Worm (Caenorhabditis elegans): ENCODE data around the gene znf-474.
A peak's percentile ranks its signal among the peaks of the same experiment; 100 is the strongest.

znf-474 gene

DNA sequence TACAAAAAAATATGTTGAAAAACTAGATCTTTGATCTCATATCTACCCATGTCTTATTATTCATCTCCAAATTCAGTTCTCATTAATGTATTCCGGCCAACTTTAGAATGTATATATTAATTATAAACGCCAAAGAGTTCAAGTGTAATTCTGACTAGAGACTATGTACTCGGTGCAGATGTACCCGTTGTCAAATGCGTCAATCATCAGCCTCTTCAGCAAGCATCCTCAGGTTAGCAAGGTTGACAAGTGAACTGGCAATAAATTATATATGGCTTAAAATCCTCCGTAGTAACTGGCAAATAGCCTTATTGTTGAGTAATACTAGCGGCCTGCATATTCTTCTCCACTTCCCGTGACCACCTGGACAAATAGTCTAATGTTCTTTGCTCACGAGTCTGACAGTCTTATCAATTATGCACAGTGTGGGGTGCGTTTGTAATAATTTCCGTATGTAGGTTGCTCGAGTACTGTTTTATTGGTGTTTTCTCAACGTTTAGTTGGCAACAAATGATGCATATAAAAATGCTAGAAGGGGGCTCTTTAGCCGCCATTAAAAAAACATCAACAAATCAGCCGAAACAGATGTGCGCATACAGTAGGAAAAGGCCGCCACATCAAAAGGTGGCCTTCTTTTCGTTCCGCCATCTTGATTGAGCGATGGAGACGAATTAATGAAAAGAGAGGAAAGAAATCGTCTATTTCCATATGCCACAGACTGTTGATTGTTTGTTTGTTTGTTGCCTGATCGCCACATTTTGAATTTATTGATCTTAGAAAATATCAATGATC is 38.8 kb downstream of the znf-474 start:
- peak; percentile 15 for TF ChIP-seq dve-1 (tag; optimal IDR thresholded peaks at IDR 0.05; ENCODE audit: insufficient read depth)
- no peak for TF ChIP-seq daf-16 (GFP tag; optimal IDR thresholded peaks at IDR 0.05)
- peak; percentile 52 for TF ChIP-seq daf-16 (tag; optimal IDR thresholded peaks at IDR 0.05)
- TF ChIP-seq pqm-1 (tag; optimal IDR thresholded peaks at IDR 0.05), result peak; percentile 30
- no peak for TF ChIP-seq mes-2 (tag; optimal IDR thresholded peaks at IDR 0.05; ENCODE audit: poor library complexity, severe bottlenecking)
- peak in 1 of 2 experiments; percentile 58 for TF ChIP-seq unc-62 (GFP tag; optimal IDR thresholded peaks at IDR 0.05 in 1 of 2)
- no peak for TF ChIP-seq unc-62 (tag; optimal IDR thresholded peaks at IDR 0.05)
- TF ChIP-seq nhr-48 (tag; optimal IDR thresholded peaks at IDR 0.05), result peak; percentile 93
- peak; percentile 31 for TF ChIP-seq hlh-30 (tag; optimal IDR thresholded peaks at IDR 0.05; ENCODE audit: insufficient read depth)
- TF ChIP-seq nhr-28 (tag; optimal IDR thresholded peaks at IDR 0.05), result peak; percentile 5
- peak; percentile 52; the same call in 1 of the 2 replicates for TF ChIP-seq php-3 (GFP tag; IDR thresholded peaks at IDR 0.05)
- peak; percentile 29; the same call in 1 of the 2 replicates for TF ChIP-seq dmd-6 (GFP tag; IDR thresholded peaks at IDR 0.05)
- TF ChIP-seq hlh-11 (tag; optimal IDR thresholded peaks at IDR 0.05), result peak; percentile 46
- no peak for TF ChIP-seq daf-12 (tag; optimal IDR thresholded peaks at IDR 0.05)
- TF ChIP-seq D1046.2 (GFP tag; IDR thresholded peaks at IDR 0.05), result no peak

DNA sequence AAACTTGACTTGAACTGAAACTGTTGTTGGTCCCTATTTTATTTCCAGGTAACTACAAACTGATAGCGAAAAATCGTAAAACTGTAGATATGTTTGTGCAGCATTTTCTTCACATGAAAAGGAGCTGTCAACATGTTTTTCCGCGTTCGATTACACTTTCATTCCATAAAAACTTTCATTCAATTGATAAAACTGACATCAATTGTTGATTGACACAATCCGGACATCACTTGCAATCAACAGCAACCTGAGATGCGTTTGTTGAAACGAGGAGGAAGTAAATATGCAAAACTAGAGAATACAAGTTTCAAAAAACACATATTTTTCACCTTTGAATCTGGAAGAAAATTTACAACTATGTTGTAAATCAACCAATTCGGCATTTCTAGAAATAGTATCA is 47.6 kb downstream of the znf-474 start:
- peak; percentile 92 for TF ChIP-seq php-3 (GFP tag; IDR thresholded peaks at IDR 0.05)
- TF ChIP-seq lin-15B (tag; optimal IDR thresholded peaks at IDR 0.05), result no peak
- TF ChIP-seq nhr-111 (GFP tag; optimal IDR thresholded peaks at IDR 0.05), result no peak
- TF ChIP-seq nhr-25 (tag; optimal IDR thresholded peaks at IDR 0.05; ENCODE audit: borderline replicate concordance, insufficient read depth), result no peak
- TF ChIP-seq nhr-6 (tag; optimal IDR thresholded peaks at IDR 0.05), result no peak
- TF ChIP-seq F10B5.3 (tag; optimal IDR thresholded peaks at IDR 0.05), result no peak
- TF ChIP-seq arid-1 (GFP tag; conservative IDR thresholded peaks at IDR 0.05), result no peak
- TF ChIP-seq lim-7 (GFP tag; IDR thresholded peaks at IDR 0.05), result no peak
- no peak for TF ChIP-seq vab-7 (GFP tag; IDR thresholded peaks at IDR 0.05)
- TF ChIP-seq pha-4 (GFP tag; IDR thresholded peaks at IDR 0.05), result no peak
- no peak for TF ChIP-seq pha-4 (tag; optimal IDR thresholded peaks at IDR 0.05)
- no peak for TF ChIP-seq set-16 (GFP tag; IDR thresholded peaks at IDR 0.05)
- TF ChIP-seq nhr-48 (tag; optimal IDR thresholded peaks at IDR 0.05), result peak; percentile 61
- TF ChIP-seq nhr-42 (GFP tag; IDR thresholded peaks at IDR 0.05), result no peak
- peak; percentile 61 for TF ChIP-seq hlh-11 (tag; optimal IDR thresholded peaks at IDR 0.05)
- no peak for TF ChIP-seq tag-97 (GFP tag; IDR thresholded peaks at IDR 0.05)
- TF ChIP-seq lir-3 (tag; optimal IDR thresholded peaks at IDR 0.05), result no peak
- no peak for TF ChIP-seq F26F4.8 (GFP tag; conservative IDR thresholded peaks at IDR 0.05)
- peak in 1 of 2 experiments; percentile 13 for TF ChIP-seq hif-1 (tag; optimal IDR thresholded peaks at IDR 0.05)
- no peak for TF ChIP-seq Y5F2A.4 (GFP tag; optimal IDR thresholded peaks at IDR 0.05)
- no peak for TF ChIP-seq ceh-62 (tag; optimal IDR thresholded peaks at IDR 0.05)
- no peak for TF ChIP-seq lin-38 (GFP tag; IDR thresholded peaks at IDR 0.05)
- no peak for TF ChIP-seq fos-1 (tag; optimal IDR thresholded peaks at IDR 0.05)
- TF ChIP-seq daf-16 (GFP tag; optimal IDR thresholded peaks at IDR 0.05), result peak in 1 of 2 experiments; percentile 56
- peak; percentile 100 for TF ChIP-seq daf-16 (tag; optimal IDR thresholded peaks at IDR 0.05)
- no peak for TF ChIP-seq nhr-237 (tag; optimal IDR thresholded peaks at IDR 0.05)
- no peak for TF ChIP-seq zag-1 (tag; optimal IDR thresholded peaks at IDR 0.05)
- no peak for TF ChIP-seq ceh-44 (GFP tag; IDR thresholded peaks at IDR 0.05)
- TF ChIP-seq mep-1 (tag; optimal IDR thresholded peaks at IDR 0.05), result no peak
- TF ChIP-seq unc-62 (GFP tag; optimal IDR thresholded peaks at IDR 0.05 in 1 of 2), result peak in 1 of 2 experiments; percentile 38
- no peak for TF ChIP-seq unc-62 (tag; optimal IDR thresholded peaks at IDR 0.05)
- TF ChIP-seq aha-1 (tag), result no peak
- peak; percentile 11 for TF ChIP-seq T20F7.1 (GFP tag; optimal IDR thresholded peaks at IDR 0.05)
- no peak for TF ChIP-seq zip-11 (GFP tag; IDR thresholded peaks at IDR 0.05)
- no peak for TF ChIP-seq R02D3.7 (tag; optimal IDR thresholded peaks at IDR 0.05)
- TF ChIP-seq Y105C5A.15 (GFP tag; IDR thresholded peaks at IDR 0.05), result no peak
- peak; percentile 82 for TF ChIP-seq dve-1 (tag; optimal IDR thresholded peaks at IDR 0.05; ENCODE audit: insufficient read depth)
- TF ChIP-seq fkh-10 (GFP tag; optimal IDR thresholded peaks at IDR 0.05), result no peak
- no peak for TF ChIP-seq ceh-32 (tag; optimal IDR thresholded peaks at IDR 0.05; ENCODE audit: poor library complexity)
- TF ChIP-seq madf-5 (GFP tag; IDR thresholded peaks at IDR 0.05), result no peak
- no peak for TF ChIP-seq ama-1 (optimal IDR thresholded peaks at IDR 0.05)
